Worm (Caenorhabditis elegans): Measurements from ENCODE around the gene T08G3.6.

ce11 chrV:16405366-16405765 is 40.4 kb upstream of the T08G3.6 start:
- TF ChIP-seq nhr-90 (tag; optimal IDR thresholded peaks at IDR 0.05; ENCODE audit: poor library complexity) (no peak), nhr-11 (tag; optimal IDR thresholded peaks at IDR 0.05) (no peak), nhr-237 (tag; optimal IDR thresholded peaks at IDR 0.05) (no peak), zip-4 (GFP tag; optimal IDR thresholded peaks at IDR 0.05) (no peak), dpl-1 (GFP tag; optimal IDR thresholded peaks at IDR 0.05) (no peak), pqm-1 (tag; optimal IDR thresholded peaks at IDR 0.05) (no peak), sox-4 (tag; optimal IDR thresholded peaks at IDR 0.05) (no peak), aly-2 (tag; optimal IDR thresholded peaks at IDR 0.05) (no peak), rnt-1 (tag; optimal IDR thresholded peaks at IDR 0.05) (no peak), ama-1 (optimal IDR thresholded peaks at IDR 0.05) (no peak), lsy-2 (tag; optimal IDR thresholded peaks at IDR 0.05) (no peak), ztf-4 (tag; optimal IDR thresholded peaks at IDR 0.05) (no peak), lin-35 (GFP tag; optimal IDR thresholded peaks at IDR 0.05) (no peak), unc-98 (GFP tag; IDR thresholded peaks at IDR 0.05) (no peak)
